Fruit fly (Drosophila melanogaster) whole organism, embryonic: ENCODE results near the gene CG13640.

ENCODE experiments used
- CG10431 ChIP-seq: fragments of 200-800 bp; sonication (Bioruptor generic); optimal IDR thresholded peaks from 3 replicates; lab custom pipeline; 2018; ENCODE audit warnings: missing biosample characterization, mild to moderate bottlenecking, missing genetic modification characterization
- CG10565 ChIP-seq: fragments of 200-800 bp; sonication (Bioruptor generic); optimal IDR thresholded peaks from 3 replicates; lab custom pipeline; 2016; ENCODE audit warnings: missing biosample characterization, mild to moderate bottlenecking, missing genetic modification characterization
- CG11696 ChIP-seq: fragments of 200-800 bp; sonication (Bioruptor generic); IDR thresholded peaks from 2 replicates; pipeline ENCODE4 v1.3.6; 2022; ENCODE audit warnings: missing biosample characterization, missing genetic modification characterization
- CG17829 ChIP-seq: fragments of 200-800 bp; optimal IDR thresholded peaks from 2 replicates; lab custom pipeline; 2019; ENCODE audit warnings: missing biosample characterization, mild to moderate bottlenecking, missing genetic modification characterization, moderate library complexity
- CG2712 ChIP-seq: fragments of 200-800 bp; optimal IDR thresholded peaks from 3 replicates; lab custom pipeline; 2019; ENCODE audit warnings: missing biosample characterization, mild to moderate bottlenecking, missing genetic modification characterization, moderate library complexity
- CG30020 ChIP-seq: fragments of 200-800 bp; optimal IDR thresholded peaks from 2 replicates; lab custom pipeline; 2019; ENCODE audit warnings: missing biosample characterization, mild to moderate bottlenecking, missing genetic modification characterization, moderate library complexity
- CG32532 ChIP-seq: fragments of 200-800 bp; sonication (Bioruptor generic); IDR thresholded peaks from 2 replicates; pipeline ENCODE4 v1.3.6; 2022; ENCODE audit warnings: missing biosample characterization, missing genetic modification characterization
- CG3281 ChIP-seq: fragments of 200-800 bp; sonication (Bioruptor generic); optimal IDR thresholded peaks from 3 replicates; lab custom pipeline; 2017; ENCODE audit warnings: missing biosample characterization, mild to moderate bottlenecking, missing genetic modification characterization
- CG4328 ChIP-seq: fragments of 200-800 bp; sonication (Bioruptor generic); optimal IDR thresholded peaks from 3 replicates; lab custom pipeline; 2017; ENCODE audit warnings: missing biosample characterization, missing genetic modification reagents, missing genetic modification characterization
- CG4404 ChIP-seq: fragments of 200-800 bp; sonication (Bioruptor generic); IDR thresholded peaks from 2 replicates; pipeline ENCODE4 v1.3.6; 2022; ENCODE audit warnings: missing biosample characterization, missing genetic modification characterization
- CG4707 ChIP-seq: fragments of 200-800 bp; sonication (Bioruptor generic); optimal IDR thresholded peaks from 2 replicates; lab custom pipeline; 2018; ENCODE audit warnings: missing biosample characterization, mild to moderate bottlenecking, missing genetic modification characterization, moderate library complexity
- CG9817 ChIP-seq: fragments of 200-800 bp; sonication (Bioruptor generic); optimal IDR thresholded peaks from 2 replicates; lab custom pipeline; 2018; ENCODE audit warnings: missing biosample characterization, mild to moderate bottlenecking, missing genetic modification characterization, moderate library complexity
- Doc2 ChIP-seq: fragments of 200-800 bp; sonication (Bioruptor generic); IDR thresholded peaks from 2 replicates; pipeline ENCODE4 v1.3.6; 2022; ENCODE audit warnings: missing biosample characterization, missing genetic modification characterization
- E2f2 ChIP-seq: fragments of 200-800 bp; sonication (Bioruptor generic); IDR thresholded peaks from 2 replicates; pipeline ENCODE4 v1.3.6; 2022; ENCODE audit warnings: missing biosample characterization, missing genetic modification characterization
- Ets97D ChIP-seq: fragments of 200-800 bp; sonication (Bioruptor generic); optimal IDR thresholded peaks from 3 replicates; lab custom pipeline; 2016; ENCODE audit warnings: missing biosample characterization, missing genetic modification characterization
- Fer2 ChIP-seq: fragments of 200-800 bp; sonication (Bioruptor generic); optimal IDR thresholded peaks from 2 replicates; lab custom pipeline; 2018; ENCODE audit warnings: missing biosample characterization, mild to moderate bottlenecking, missing genetic modification characterization, moderate library complexity
- HmgZ ChIP-seq: fragments of 200-800 bp; sonication (Bioruptor generic); optimal IDR thresholded peaks from 2 replicates; lab custom pipeline; 2018; ENCODE audit warnings: missing biosample characterization, mild to moderate bottlenecking, missing genetic modification characterization
- MTF-1 ChIP-seq: fragments of 200-800 bp; sonication (Bioruptor generic); optimal IDR thresholded peaks from 2 replicates; lab custom pipeline; 2018; ENCODE audit warnings: missing biosample characterization, mild to moderate bottlenecking, missing genetic modification characterization, borderline replicate concordance
- Nf-YC ChIP-seq: fragments of 200-800 bp; optimal IDR thresholded peaks from 3 replicates; lab custom pipeline; 2019; ENCODE audit warnings: missing biosample characterization, mild to moderate bottlenecking, missing genetic modification characterization, moderate library complexity
- Opbp ChIP-seq: fragments of 200-800 bp; sonication (Bioruptor generic); IDR thresholded peaks from 3 replicates; pipeline ENCODE4 v1.3.6; 2022; ENCODE audit warnings: missing biosample characterization, missing genetic modification characterization; ENCODE audit not compliant: partially characterized antibody
- Poxn ChIP-seq: fragments of 200-800 bp; sonication (Bioruptor generic); IDR thresholded peaks from 2 replicates; pipeline ENCODE4 v1.3.6; 2022; ENCODE audit warnings: missing biosample characterization, missing genetic modification characterization
- Scr ChIP-seq: fragments of 200-800 bp; sonication (Bioruptor generic); IDR thresholded peaks from 2 replicates; pipeline ENCODE4 v1.3.6; 2022; ENCODE audit warnings: missing biosample characterization, missing genetic modification characterization; ENCODE audit not compliant: partially characterized antibody
- Sin3A ChIP-seq: fragments of >200 bp; optimal IDR thresholded peaks from 2 replicates; lab custom pipeline; 2018
- amos ChIP-seq: fragments of 200-800 bp; sonication (Bioruptor generic); IDR thresholded peaks from 2 replicates; pipeline ENCODE4 v1.3.6; 2022; ENCODE audit warnings: missing biosample characterization, missing genetic modification characterization; ENCODE audit not compliant: partially characterized antibody
- bbx ChIP-seq: fragments of 200-800 bp; sonication (Bioruptor generic); IDR thresholded peaks from 2 replicates; pipeline ENCODE4 v1.3.6; 2022; ENCODE audit warnings: missing biosample characterization, missing genetic modification characterization; ENCODE audit not compliant: partially characterized antibody
- cg ChIP-seq: fragments of 200-800 bp; sonication (Bioruptor generic); optimal IDR thresholded peaks from 3 replicates; lab custom pipeline; 2019; ENCODE audit warnings: missing biosample characterization, mild to moderate bottlenecking, missing genetic modification characterization, moderate library complexity
- chinmo ChIP-seq: fragments of 200-800 bp; sonication (Bioruptor generic); IDR thresholded peaks from 4 replicates; pipeline ENCODE4 v1.3.6; 2022; ENCODE audit warnings: missing biosample characterization, missing genetic modification characterization; ENCODE audit not compliant: partially characterized antibody
- dm ChIP-seq: fragments of 200-800 bp; sonication (Bioruptor generic); optimal IDR thresholded peaks from 3 replicates; lab custom pipeline; 2016; ENCODE audit warnings: missing biosample characterization, missing genetic modification characterization
- dmrt11E ChIP-seq: fragments of 200-800 bp; sonication (Bioruptor generic); optimal IDR thresholded peaks from 3 replicates; lab custom pipeline; 2018; ENCODE audit warnings: missing biosample characterization, mild to moderate bottlenecking, missing genetic modification characterization, moderate library complexity
- fd64A ChIP-seq: fragments of 200-800 bp; sonication (Bioruptor generic); optimal IDR thresholded peaks from 3 replicates; lab custom pipeline; 2018; ENCODE audit warnings: missing biosample characterization, mild to moderate bottlenecking, missing genetic modification characterization
- fru ChIP-seq: fragments of >200 bp; optimal IDR thresholded peaks from 2 replicates; lab custom pipeline; 2017
- gce ChIP-seq: fragments of 200-800 bp; sonication (Bioruptor generic); IDR thresholded peaks from 3 replicates; pipeline ENCODE4 v1.3.6; 2022; ENCODE audit warnings: missing biosample characterization, missing genetic modification characterization
- gfzf ChIP-seq: fragments of 200-800 bp; sonication (Bioruptor generic); optimal IDR thresholded peaks from 2 replicates; lab custom pipeline; 2016; ENCODE audit warnings: missing biosample characterization, mild to moderate bottlenecking, missing genetic modification characterization, moderate library complexity
- hbn ChIP-seq: fragments of 200-800 bp; sonication (Bioruptor generic); IDR thresholded peaks from 2 replicates; pipeline ENCODE4 v1.3.6; 2022; ENCODE audit warnings: missing biosample characterization, missing genetic modification characterization; ENCODE audit not compliant: partially characterized antibody
- lmd ChIP-seq: fragments of 200-800 bp; sonication (Bioruptor generic); IDR thresholded peaks from 2 replicates; pipeline ENCODE4 v1.3.6; 2022; ENCODE audit warnings: missing biosample characterization, missing genetic modification characterization
- nerfin-1 ChIP-seq: fragments of 200-800 bp; sonication (Bioruptor generic); optimal IDR thresholded peaks from 3 replicates; lab custom pipeline; 2019; ENCODE audit warnings: missing biosample characterization, mild to moderate bottlenecking, missing genetic modification characterization, moderate library complexity
- nerfin-2 ChIP-seq: fragments of 200-800 bp; sonication (Bioruptor generic); IDR thresholded peaks from 2 replicates; pipeline ENCODE4 v1.3.6; 2022; ENCODE audit warnings: missing biosample characterization, missing genetic modification characterization; ENCODE audit not compliant: partially characterized antibody
- pan ChIP-seq, 4 experiments: fragments of >200 bp in 3 of 4; fragments of 200-800 bp in 1 of 4; sonication (Bioruptor generic) in 1 of 4; optimal IDR thresholded peaks in 3 of 4; IDR thresholded peaks in 1 of 4; 2 replicates each; pipeline versions ENCODE4 v1.3.6 to Lab custom; 2017 to 2022; ENCODE audit warnings: missing biosample characterization in 2 of 4, missing genetic modification characterization in 2 of 4, mixed read lengths in 1 of 4
- phol ChIP-seq: fragments of 200-800 bp; sonication (Bioruptor generic); optimal IDR thresholded peaks from 3 replicates; lab custom pipeline; 2018; ENCODE audit warnings: missing biosample characterization, mild to moderate bottlenecking, missing genetic modification characterization, moderate library complexity
- pros ChIP-seq: fragments of 200-800 bp; sonication (Bioruptor generic); optimal IDR thresholded peaks from 3 replicates; lab custom pipeline; 2019; ENCODE audit warnings: missing biosample characterization, mild to moderate bottlenecking, missing genetic modification characterization, moderate library complexity
- repo ChIP-seq: fragments of 200-800 bp; sonication (Bioruptor generic); optimal IDR thresholded peaks from 2 replicates; lab custom pipeline; 2016; ENCODE audit warnings: missing biosample characterization, missing genetic modification characterization
- salm ChIP-seq: fragments of 200-800 bp; sonication (Bioruptor generic); optimal IDR thresholded peaks from 2 replicates; lab custom pipeline; 2018; ENCODE audit warnings: missing biosample characterization, mild to moderate bottlenecking, missing genetic modification characterization
- sob ChIP-seq: fragments of 200-800 bp; sonication (Bioruptor generic); IDR thresholded peaks from 2 replicates; pipeline ENCODE4 v1.3.6; 2022; ENCODE audit warnings: missing biosample characterization, missing genetic modification characterization
- sqz ChIP-seq: fragments of 200-800 bp; sonication (Bioruptor generic); optimal IDR thresholded peaks from 3 replicates; lab custom pipeline; 2018; ENCODE audit warnings: missing biosample characterization, mild to moderate bottlenecking, missing genetic modification characterization
- tap ChIP-seq: fragments of 200-800 bp; optimal IDR thresholded peaks from 3 replicates; lab custom pipeline; 2019; ENCODE audit warnings: missing biosample characterization, mild to moderate bottlenecking, missing genetic modification characterization, moderate library complexity
- tll ChIP-seq, 2 experiments: fragments of 200-800 bp in 1 of 2; fragments of >200 bp in 1 of 2; sonication (Bioruptor generic) in 1 of 2; optimal IDR thresholded peaks; 2 replicates each; lab custom pipeline; 2017 to 2019; ENCODE audit warnings: missing biosample characterization in 2 of 2, missing genetic modification characterization in 2 of 2, mild to moderate bottlenecking in 1 of 2, moderate library complexity in 1 of 2
- trem ChIP-seq: fragments of 200-800 bp; optimal IDR thresholded peaks from 3 replicates; lab custom pipeline; 2019; ENCODE audit warnings: missing biosample characterization, mild to moderate bottlenecking, missing genetic modification characterization, moderate library complexity
- wdn ChIP-seq: fragments of 200-800 bp; sonication (Bioruptor generic); IDR thresholded peaks from 2 replicates; pipeline ENCODE4 v1.3.6; 2022; ENCODE audit warnings: missing biosample characterization, missing genetic modification characterization

The CG13640 gene

dm6 chr3R:24870389-24871048, 8.6 kb upstream of the CG13640 start, which contains the start of gene CycB3 (continued):
- TF ChIP-seq MTF-1 (GFP tag; lab: Kevin White, UChicago) (peak; percentile 63), pan (optimal IDR thresholded peaks at IDR 0.05; lab: Kevin White, UChicago) (no peak), pan (GFP tag; optimal IDR thresholded peaks at IDR 0.05 in 1 of 2, IDR thresholded peaks at IDR 0.05 in 1 of 2) (peak in 1 of 2 experiments; percentile 38), CG4707 (GFP tag; lab: Kevin White, UChicago) (no peak), chinmo (GFP tag; lab: Robert Waterston, UW) (peak; percentile 62; the same call in 2 of the 4 replicates), trem (tag; lab: Kevin White, UChicago) (peak; percentile 79), Sin3A (lab: Kevin White, UChicago) (peak; percentile 53), CG2712 (tag; lab: Kevin White, UChicago) (peak; percentile 36), Doc2 (GFP tag; lab: Robert Waterston, UW) (no peak), CG4328 (GFP tag; lab: Kevin White, UChicago) (peak; percentile 50), bbx (GFP tag; lab: Robert Waterston, UW) (peak; percentile 50; the same call in 1 of the 2 replicates), fd64A (GFP tag; lab: Kevin White, UChicago) (no peak), dm (GFP tag; lab: Kevin White, UChicago) (peak; percentile 53), CG32532 (GFP tag; lab: Robert Waterston, UW) (no peak), tll (GFP tag; optimal IDR thresholded peaks at IDR 0.05; lab: Kevin White, UChicago) (peak in 1 of 2 experiments; percentile 33), wdn (no peak), pros (no peak), CG10431 (GFP tag; lab: Kevin White, UChicago) (peak; percentile 54), HmgZ (tag; lab: Kevin White, UChicago) (peak; percentile 71), Poxn (no peak), CG9817 (tag; lab: Kevin White, UChicago) (peak; percentile 28), CG4404 (GFP tag; lab: Robert Waterston, UW) (no peak), nerfin-2 (0 out of 2 replicates have a peak, but pooled peaks have one; percentile 19), lmd (GFP tag; lab: Robert Waterston, UW) (no peak), tap (tag; lab: Kevin White, UChicago) (no peak), Opbp (peak; percentile 56; the same call in 2 of the 3 replicates), Scr (peak; percentile 44; the same call in 1 of the 2 replicates), CG30020 (tag; lab: Kevin White, UChicago) (peak; percentile 8), cg (GFP tag; lab: Kevin White, UChicago) (peak; percentile 1), CG11696 (no peak), E2f2 (GFP tag; lab: Robert Waterston, UW) (peak; percentile 100), repo (GFP tag; lab: Kevin White, UChicago) (peak; percentile 25), sob (GFP tag; lab: Robert Waterston, UW) (peak; percentile 19; the same call in 1 of the 2 replicates), hbn (no peak), CG17829 (tag; lab: Kevin White, UChicago) (peak; percentile 54), Nf-YC (tag; lab: Kevin White, UChicago) (no peak), fru (lab: Kevin White, UChicago) (no peak), phol (tag; lab: Kevin White, UChicago) (peak; percentile 91), CG3281 (GFP tag; lab: Kevin White, UChicago) (peak; percentile 41), Fer2 (tag; lab: Kevin White, UChicago) (no peak), salm (tag; lab: Kevin White, UChicago) (no peak), dmrt11E (tag; lab: Kevin White, UChicago) (peak; percentile 31), gce (GFP tag; lab: Robert Waterston, UW) (peak; percentile 39; the same call in 1 of the 3 replicates), CG10565 (GFP tag; lab: Kevin White, UChicago) (no peak), amos (GFP tag; lab: Robert Waterston, UW) (peak; percentile 43; the same call in 1 of the 2 replicates), sqz (GFP tag; lab: Kevin White, UChicago) (peak; percentile 43), nerfin-1 (tag; lab: Kevin White, UChicago) (peak; percentile 40), gfzf (GFP tag; lab: Kevin White, UChicago) (peak; percentile 92), Ets97D (peak; percentile 93)
